Fruit fly (Drosophila melanogaster) whole organism, embryonic: Measurements from ENCODE around the gene scrt.

Experiments
- Adf1 ChIP-seq: fragments of 200-800 bp; sonication (Bioruptor generic); IDR thresholded peaks from 2 replicates; pipeline ENCODE4 v1.3.6; 2022; ENCODE audit warnings: missing biosample characterization, missing genetic modification characterization
- BEAF-32 ChIP-seq: fragments of 200-800 bp; sonication (Bioruptor generic); optimal IDR thresholded peaks from 3 replicates; lab custom pipeline; 2017; ENCODE audit warnings: missing biosample characterization, missing genetic modification characterization, mild to moderate bottlenecking, moderate library complexity, missing genetic modification reagents
- CG10366 ChIP-seq: fragments of 200-800 bp; sonication (Bioruptor generic); IDR thresholded peaks from 2 replicates; pipeline ENCODE4 v1.3.6; 2022; ENCODE audit warnings: missing biosample characterization, missing genetic modification characterization
- CG11398 ChIP-seq: fragments of 200-800 bp; sonication (Bioruptor generic); optimal IDR thresholded peaks from 2 replicates; lab custom pipeline; 2016; ENCODE audit warnings: missing biosample characterization, missing genetic modification characterization
- CG1233 ChIP-seq: fragments of 200-800 bp; sonication (Bioruptor generic); optimal IDR thresholded peaks from 4 replicates; lab custom pipeline; 2018; ENCODE audit warnings: missing biosample characterization, mild to moderate bottlenecking, missing genetic modification characterization
- CG13296 ChIP-seq: fragments of 200-800 bp; sonication (Bioruptor generic); optimal IDR thresholded peaks from 3 replicates; lab custom pipeline; 2018; ENCODE audit warnings: missing biosample characterization, mild to moderate bottlenecking, missing genetic modification characterization
- CG1529 ChIP-seq: fragments of 200-800 bp; sonication (Bioruptor generic); optimal IDR thresholded peaks from 3 replicates; lab custom pipeline; 2018; ENCODE audit warnings: missing biosample characterization, missing genetic modification characterization
- CG1647 ChIP-seq: fragments of 200-800 bp; sonication (Bioruptor generic); optimal IDR thresholded peaks from 3 replicates; lab custom pipeline; 2016; ENCODE audit warnings: missing biosample characterization, missing genetic modification characterization
- CG17359 ChIP-seq: fragments of 200-800 bp; sonication (Bioruptor generic); optimal IDR thresholded peaks from 3 replicates; lab custom pipeline; 2018; ENCODE audit warnings: missing biosample characterization, mild to moderate bottlenecking, missing genetic modification characterization, moderate library complexity
- CG1832 ChIP-seq: fragments of 200-800 bp; sonication (Bioruptor generic); optimal IDR thresholded peaks from 2 replicates; lab custom pipeline; 2017; ENCODE audit warnings: missing biosample characterization, mild to moderate bottlenecking, missing genetic modification characterization, inconsistent platforms
- CG2875 ChIP-seq: fragments of 200-800 bp; sonication (Bioruptor generic); optimal IDR thresholded peaks from 2 replicates; lab custom pipeline; 2017; ENCODE audit warnings: missing biosample characterization, mild to moderate bottlenecking, missing genetic modification characterization, missing genetic modification reagents
- CG3065 ChIP-seq: fragments of 200-800 bp; sonication (Bioruptor generic); optimal IDR thresholded peaks from 2 replicates; lab custom pipeline; 2016; ENCODE audit warnings: missing biosample characterization, missing genetic modification characterization
- CG3163 ChIP-seq: fragments of 200-800 bp; sonication (Bioruptor generic); optimal IDR thresholded peaks from 3 replicates; lab custom pipeline; 2016; ENCODE audit warnings: missing biosample characterization, missing genetic modification characterization
- CG3847 ChIP-seq: fragments of 200-800 bp; sonication (Bioruptor generic); IDR thresholded peaks from 2 replicates; pipeline ENCODE4 v1.3.6; 2022; ENCODE audit warnings: missing biosample characterization, missing genetic modification characterization
- CG4328 ChIP-seq: fragments of 200-800 bp; sonication (Bioruptor generic); optimal IDR thresholded peaks from 3 replicates; lab custom pipeline; 2017; ENCODE audit warnings: missing biosample characterization, missing genetic modification reagents, missing genetic modification characterization
- CG6175 ChIP-seq: fragments of 200-800 bp; sonication (Bioruptor generic); IDR thresholded peaks from 3 replicates; pipeline ENCODE4 v1.3.6; 2022; ENCODE audit warnings: missing biosample characterization, missing genetic modification characterization
- CG6765 ChIP-seq: fragments of 200-800 bp; sonication (Bioruptor generic); optimal IDR thresholded peaks from 3 replicates; lab custom pipeline; 2017; ENCODE audit warnings: missing biosample characterization, mild to moderate bottlenecking, missing genetic modification characterization
- CG7372 ChIP-seq: fragments of 200-800 bp; sonication (Bioruptor generic); IDR thresholded peaks from 2 replicates; pipeline ENCODE4 v1.3.6; 2022; ENCODE audit warnings: missing biosample characterization, missing genetic modification characterization
- CG7786 ChIP-seq: fragments of 200-800 bp; sonication (Bioruptor generic); optimal IDR thresholded peaks from 2 replicates; lab custom pipeline; 2016; ENCODE audit warnings: missing biosample characterization, missing genetic modification characterization
- CG8290 ChIP-seq, 3 experiments: fragments of 200-800 bp; sonication (Bioruptor generic); optimal IDR thresholded peaks; 2 replicates each; lab custom pipeline; 2016 to 2019; ENCODE audit warnings: missing biosample characterization in 3 of 3, missing genetic modification characterization in 3 of 3, mild to moderate bottlenecking in 2 of 3, moderate library complexity in 1 of 3
- Hey ChIP-seq: fragments of 200-800 bp; sonication (Bioruptor generic); optimal IDR thresholded peaks from 3 replicates; lab custom pipeline; 2018; ENCODE audit warnings: missing biosample characterization, mild to moderate bottlenecking, missing genetic modification characterization
- Lpt ChIP-seq: fragments of >200 bp; optimal IDR thresholded peaks from 2 replicates; lab custom pipeline; 2018; ENCODE audit warnings: missing biosample characterization, missing genetic modification characterization
- Max ChIP-seq: fragments of 200-800 bp; sonication (Bioruptor generic); optimal IDR thresholded peaks from 2 replicates; lab custom pipeline; 2016; ENCODE audit warnings: missing biosample characterization, mild to moderate bottlenecking, missing genetic modification characterization
- NK7.1 ChIP-seq: fragments of 200-800 bp; sonication (Bioruptor generic); optimal IDR thresholded peaks from 3 replicates; lab custom pipeline; 2016; ENCODE audit warnings: missing biosample characterization, missing genetic modification characterization
- Neu2 ChIP-seq: fragments of 200-800 bp; sonication (Bioruptor generic); optimal IDR thresholded peaks from 3 replicates; lab custom pipeline; 2016; ENCODE audit warnings: missing biosample characterization, missing genetic modification characterization, borderline replicate concordance
- Scr ChIP-seq: fragments of 200-800 bp; sonication (Bioruptor generic); IDR thresholded peaks from 2 replicates; pipeline ENCODE4 v1.3.6; 2022; ENCODE audit warnings: missing biosample characterization, missing genetic modification characterization; ENCODE audit not compliant: partially characterized antibody
- Taf1 ChIP-seq: fragments of 200-800 bp; sonication (Bioruptor generic); IDR thresholded peaks from 2 replicates; pipeline ENCODE4 v1.3.6; 2022; ENCODE audit warnings: missing biosample characterization, missing genetic modification characterization
- Vsx1 ChIP-seq: fragments of 200-800 bp; sonication (Bioruptor generic); optimal IDR thresholded peaks from 2 replicates; lab custom pipeline; 2017; ENCODE audit warnings: missing biosample characterization, mild to moderate bottlenecking, missing genetic modification characterization, missing genetic modification reagents
- cad ChIP-seq: fragments of >200 bp; optimal IDR thresholded peaks from 2 replicates; lab custom pipeline; 2017; ENCODE audit warnings: missing biosample characterization, missing genetic modification characterization
- caup ChIP-seq: fragments of 200-800 bp; sonication (Bioruptor generic); optimal IDR thresholded peaks from 3 replicates; lab custom pipeline; 2017; ENCODE audit warnings: missing biosample characterization, mild to moderate bottlenecking, missing genetic modification characterization, moderate library complexity; ENCODE audit not compliant: severe bottlenecking
- cg ChIP-seq: fragments of 200-800 bp; sonication (Bioruptor generic); optimal IDR thresholded peaks from 3 replicates; lab custom pipeline; 2019; ENCODE audit warnings: missing biosample characterization, mild to moderate bottlenecking, missing genetic modification characterization, moderate library complexity
- crc ChIP-seq: fragments of 200-800 bp; sonication (Bioruptor generic); optimal IDR thresholded peaks from 2 replicates; lab custom pipeline; 2016; ENCODE audit warnings: missing biosample characterization, missing genetic modification characterization
- crol ChIP-seq: fragments of 200-800 bp; sonication (Bioruptor generic); IDR thresholded peaks from 2 replicates; pipeline ENCODE4 v1.3.6; 2022; ENCODE audit warnings: missing biosample characterization, missing genetic modification characterization
- dmrt99B ChIP-seq: fragments of 200-800 bp; sonication (Bioruptor generic); optimal IDR thresholded peaks from 2 replicates; lab custom pipeline; 2018; ENCODE audit warnings: missing biosample characterization, mild to moderate bottlenecking, missing genetic modification characterization, moderate library complexity
- fd64A ChIP-seq: fragments of 200-800 bp; sonication (Bioruptor generic); optimal IDR thresholded peaks from 3 replicates; lab custom pipeline; 2018; ENCODE audit warnings: missing biosample characterization, mild to moderate bottlenecking, missing genetic modification characterization
- lilli ChIP-seq: fragments of 200-800 bp; sonication (Bioruptor generic); optimal IDR thresholded peaks from 3 replicates; lab custom pipeline; 2016; ENCODE audit warnings: missing biosample characterization, missing genetic modification characterization
- maf-S ChIP-seq: fragments of 200-800 bp; sonication (Bioruptor generic); optimal IDR thresholded peaks from 2 replicates; lab custom pipeline; 2016; ENCODE audit warnings: missing biosample characterization, missing genetic modification characterization
- mam ChIP-seq: fragments of 200-800 bp; sonication (Bioruptor generic); optimal IDR thresholded peaks from 3 replicates; lab custom pipeline; 2016; ENCODE audit warnings: missing biosample characterization, missing genetic modification characterization
- nom ChIP-seq: fragments of 200-800 bp; sonication (Bioruptor generic); optimal IDR thresholded peaks from 2 replicates; lab custom pipeline; 2017; ENCODE audit warnings: missing biosample characterization, missing genetic modification characterization, mild to moderate bottlenecking, moderate library complexity, missing genetic modification reagents
- prd ChIP-seq, 3 experiments: fragments of >200 bp in 2 of 3; fragments of 200-800 bp in 1 of 3; sonication (Bioruptor generic) in 1 of 3; optimal IDR thresholded peaks in 2 of 3; IDR thresholded peaks in 1 of 3; 2 replicates in 2 of 3; 3 replicates in 1 of 3; pipeline versions ENCODE4 v1.3.6 to Lab custom; 2017 to 2022; ENCODE audit warnings: missing biosample characterization in 1 of 3, missing genetic modification characterization in 1 of 3
- ranshi ChIP-seq: fragments of 200-800 bp; sonication (Bioruptor generic); IDR thresholded peaks from 2 replicates; pipeline ENCODE4 v1.3.6; 2022; ENCODE audit warnings: missing biosample characterization, missing genetic modification characterization
- salm ChIP-seq: fragments of 200-800 bp; sonication (Bioruptor generic); optimal IDR thresholded peaks from 2 replicates; lab custom pipeline; 2018; ENCODE audit warnings: missing biosample characterization, mild to moderate bottlenecking, missing genetic modification characterization
- sc ChIP-seq, 3 experiments: fragments of >200 bp in 2 of 3; fragments of 200-800 bp in 1 of 3; sonication (Bioruptor generic) in 1 of 3; optimal IDR thresholded peaks; 2 replicates in 2 of 3; 3 replicates in 1 of 3; lab custom pipeline; 2017; ENCODE audit warnings: mild to moderate bottlenecking in 1 of 3, missing biosample characterization in 1 of 3, missing genetic modification characterization in 1 of 3, missing genetic modification reagents in 1 of 3
- sim ChIP-seq: fragments of 200-800 bp; sonication (Bioruptor generic); IDR thresholded peaks from 2 replicates; pipeline ENCODE4 v1.3.6; 2022; ENCODE audit warnings: missing biosample characterization, missing genetic modification characterization
- slp2 ChIP-seq: fragments of 200-800 bp; sonication (Bioruptor generic); optimal IDR thresholded peaks from 2 replicates; lab custom pipeline; 2016; ENCODE audit warnings: missing biosample characterization, missing genetic modification characterization
- stc ChIP-seq: fragments of 200-800 bp; sonication (Bioruptor generic); IDR thresholded peaks from 2 replicates; pipeline ENCODE4 v1.3.6; 2022; ENCODE audit warnings: missing biosample characterization, missing genetic modification characterization
- tio ChIP-seq: fragments of 200-800 bp; sonication (Bioruptor generic); optimal IDR thresholded peaks from 2 replicates; lab custom pipeline; 2017; ENCODE audit warnings: missing biosample characterization, missing genetic modification characterization, inconsistent platforms
- usp ChIP-seq: fragments of >200 bp; optimal IDR thresholded peaks from 2 replicates; lab custom pipeline; 2017; ENCODE audit warnings: missing biosample characterization, missing genetic modification characterization
- wor ChIP-seq: fragments of 200-800 bp; sonication (Bioruptor generic); IDR thresholded peaks from 2 replicates; pipeline ENCODE4 v1.3.6; 2022; ENCODE audit warnings: missing biosample characterization, missing genetic modification characterization
- zfh2 ChIP-seq: fragments of 200-800 bp; sonication (Bioruptor generic); optimal IDR thresholded peaks from 2 replicates; lab custom pipeline; 2016; ENCODE audit warnings: missing biosample characterization, missing genetic modification characterization

scrt gene

dm6 chr3L:3952468-3952867 is 31.2 kb upstream of the scrt start, which contains the start of gene CG14984 (continued):
- TF ChIP-seq zfh2 = peak; percentile 54
- TF ChIP-seq stc = no peak
- TF ChIP-seq CG1832 (GFP tag; lab: Kevin White, UChicago) = no peak
- TF ChIP-seq CG2875 (GFP tag; lab: Kevin White, UChicago) = no peak
- TF ChIP-seq wor = no peak
- no peak for TF ChIP-seq salm (tag; lab: Kevin White, UChicago)
- no peak for TF ChIP-seq Lpt (GFP tag; lab: Kevin White, UChicago)
- TF ChIP-seq Scr (GFP tag; lab: Robert Waterston, UW) = no peak
- peak; percentile 71 for TF ChIP-seq nom (GFP tag; lab: Kevin White, UChicago)
- TF ChIP-seq BEAF-32 = no peak
- TF ChIP-seq cad = no peak
- no peak for TF ChIP-seq sim
- TF ChIP-seq tio (GFP tag; lab: Kevin White, UChicago) = peak; percentile 3
- 0 out of 2 replicates have a peak, but pooled peaks have one; percentile 17 for TF ChIP-seq CG10366 (GFP tag; lab: Robert Waterston, UW)
- TF ChIP-seq lilli (GFP tag; lab: Kevin White, UChicago) = peak; percentile 57
- peak; percentile 45; the same call in 1 of the 2 replicates for TF ChIP-seq Taf1
- no peak for TF ChIP-seq CG8290 (GFP tag; optimal IDR thresholded peaks at IDR 0.05; lab: Kevin White, UChicago)
- TF ChIP-seq CG8290 (tag; optimal IDR thresholded peaks at IDR 0.05; lab: Kevin White, UChicago) = peak in 1 of 2 experiments; percentile 22
- TF ChIP-seq slp2 (GFP tag; lab: Kevin White, UChicago) = no peak
- peak; percentile 57 for TF ChIP-seq caup (GFP tag; lab: Kevin White, UChicago)
- no peak for TF ChIP-seq Adf1
- TF ChIP-seq CG7786 (GFP tag; lab: Kevin White, UChicago) = peak; percentile 23
- TF ChIP-seq ranshi (GFP tag; lab: Robert Waterston, UW) = peak; percentile 55; the same call in 1 of the 2 replicates
- peak; percentile 37 for TF ChIP-seq CG6765
- TF ChIP-seq sc (optimal IDR thresholded peaks at IDR 0.05; lab: Kevin White, UChicago) = no peak
- no peak for TF ChIP-seq sc (GFP tag; optimal IDR thresholded peaks at IDR 0.05; lab: Kevin White, UChicago)
- TF ChIP-seq CG3163 (GFP tag; lab: Kevin White, UChicago) = no peak
- TF ChIP-seq CG4328 = no peak
- TF ChIP-seq prd (optimal IDR thresholded peaks at IDR 0.05; lab: Kevin White, UChicago) = no peak
- TF ChIP-seq prd (GFP tag; IDR thresholded peaks at IDR 0.05; lab: Robert Waterston, UW) = peak; percentile 60; the same call in 2 of the 3 replicates
- TF ChIP-seq CG17359 (tag; lab: Kevin White, UChicago) = peak; percentile 29
- no peak for TF ChIP-seq maf-S
- no peak for TF ChIP-seq NK7.1 (GFP tag; lab: Kevin White, UChicago)
- TF ChIP-seq CG13296 = peak; percentile 11
- TF ChIP-seq crol (GFP tag; lab: Robert Waterston, UW) = no peak
- TF ChIP-seq Hey (tag; lab: Kevin White, UChicago) = no peak
- peak; percentile 49 for TF ChIP-seq mam (GFP tag; lab: Kevin White, UChicago)
- peak; percentile 18 for TF ChIP-seq CG1233 (GFP tag; lab: Kevin White, UChicago)
- no peak for TF ChIP-seq fd64A (GFP tag; lab: Kevin White, UChicago)
- no peak for TF ChIP-seq CG1529 (GFP tag; lab: Kevin White, UChicago)
- TF ChIP-seq usp (GFP tag; lab: Kevin White, UChicago) = no peak
- TF ChIP-seq CG3847 (GFP tag; lab: Robert Waterston, UW) = peak; percentile 45; the same call in 1 of the 2 replicates
- TF ChIP-seq cg (GFP tag; lab: Kevin White, UChicago) = no peak
- peak; percentile 39 for TF ChIP-seq Max (GFP tag; lab: Kevin White, UChicago)
- TF ChIP-seq Vsx1 (GFP tag; lab: Kevin White, UChicago) = no peak
- no peak for TF ChIP-seq CG3065
- peak; percentile 28 for TF ChIP-seq dmrt99B (tag; lab: Kevin White, UChicago)
- no peak for TF ChIP-seq Neu2 (GFP tag; lab: Kevin White, UChicago)
- peak; percentile 26 for TF ChIP-seq CG1647 (GFP tag; lab: Kevin White, UChicago)
- no peak for TF ChIP-seq CG11398
- TF ChIP-seq CG6175 = no peak
- no peak for TF ChIP-seq crc (GFP tag; lab: Kevin White, UChicago)
- TF ChIP-seq CG7372 (GFP tag; lab: Robert Waterston, UW) = peak; percentile 51; the same call in 1 of the 2 replicates
